Worm (Caenorhabditis elegans) whole organism, early embryonic: Measurements from ENCODE around the gene klc-1.
A peak's percentile ranks its signal among the peaks of the same experiment; 100 is the strongest.

Experiments
- B0310.2 ChIP-seq: sonication (generic microtip); optimal IDR thresholded peaks from 2 replicates; lab custom pipeline; 2016; ENCODE audit warnings: mild to moderate bottlenecking, missing genetic modification characterization, missing compliant biosample characterization
- F13C5.2 ChIP-seq: sonication (generic microtip); optimal IDR thresholded peaks from 2 replicates; lab custom pipeline; 2017; ENCODE audit warnings: mild to moderate bottlenecking, missing genetic modification characterization, inconsistent platforms, missing compliant biosample characterization
- aly-1 ChIP-seq: sonication (generic microtip); optimal IDR thresholded peaks from 2 replicates; lab custom pipeline; 2016; ENCODE audit warnings: missing genetic modification characterization, missing compliant biosample characterization
- ama-1 ChIP-seq: fragments of 150-350 bp; optimal IDR thresholded peaks from 2 replicates; lab custom pipeline; 2014
- ceh-13 ChIP-seq: fragments of 200-800 bp; sonication (Bioruptor generic); optimal IDR thresholded peaks from 2 replicates; lab custom pipeline; 2018; ENCODE audit warnings: mild to moderate bottlenecking, missing genetic modification characterization, missing compliant biosample characterization
- ceh-36 ChIP-seq: sonication (generic microtip); optimal IDR thresholded peaks from 2 replicates; lab custom pipeline; 2016; ENCODE audit warnings: missing genetic modification characterization, inconsistent platforms, missing compliant biosample characterization
- ets-7 ChIP-seq: sonication (generic microtip); optimal IDR thresholded peaks from 2 replicates; lab custom pipeline; 2016; ENCODE audit warnings: missing genotype, missing genetic modification characterization, missing compliant biosample characterization
- flt-1 ChIP-seq: fragments of 200-800 bp; sonication (Bioruptor generic); IDR thresholded peaks from 2 replicates; pipeline ENCODE4 v1.3.6; 2022; ENCODE audit warnings: missing genetic modification characterization, missing compliant biosample characterization
- hmbx-1 ChIP-seq: sonication (generic microtip); optimal IDR thresholded peaks from 2 replicates; lab custom pipeline; 2016; ENCODE audit warnings: mild to moderate bottlenecking, missing genetic modification characterization, missing compliant biosample characterization
- hmg-4 ChIP-seq: fragments of 200-800 bp; sonication (Bioruptor generic); optimal IDR thresholded peaks from 2 replicates; lab custom pipeline; 2018; ENCODE audit warnings: mild to moderate bottlenecking, missing genetic modification characterization, missing compliant biosample characterization
- hnd-1 ChIP-seq: sonication (generic microtip); optimal IDR thresholded peaks from 2 replicates; lab custom pipeline; 2016; ENCODE audit warnings: missing genetic modification characterization, missing compliant biosample characterization
- pes-1 ChIP-seq: fragments of 200-800 bp; sonication (Bioruptor generic); IDR thresholded peaks from 2 replicates; pipeline ENCODE4 v1.3.6; 2022; ENCODE audit warnings: missing genetic modification reagents, missing genetic modification characterization, missing compliant biosample characterization
- scrt-1 ChIP-seq: fragments of 200-800 bp; sonication (Bioruptor generic); IDR thresholded peaks from 2 replicates; pipeline ENCODE4 v1.3.6; 2022; ENCODE audit warnings: missing genetic modification characterization, missing compliant biosample characterization
- sea-1 ChIP-seq: fragments of 200-800 bp; sonication (Bioruptor generic); conservative IDR thresholded peaks from 2 replicates; pipeline ENCODE4 v1.3.6; 2022; ENCODE audit warnings: missing genetic modification characterization, missing compliant biosample characterization
- tbx-11 ChIP-seq: fragments of 200-800 bp; sonication (Bioruptor generic); IDR thresholded peaks from 2 replicates; pipeline ENCODE4 v1.3.6; 2022; ENCODE audit warnings: missing genetic modification characterization, missing compliant biosample characterization
- tbx-37 ChIP-seq: fragments of 200-800 bp; sonication (Bioruptor generic); conservative IDR thresholded peaks from 2 replicates; pipeline ENCODE4 v1.3.6; 2022; ENCODE audit warnings: missing genetic modification reagents, missing genetic modification characterization, missing compliant biosample characterization
- tra-4 ChIP-seq: sonication (generic microtip); optimal IDR thresholded peaks from 2 replicates; lab custom pipeline; 2017; ENCODE audit warnings: missing genetic modification characterization, missing compliant biosample characterization

The klc-1 gene

DNA sequence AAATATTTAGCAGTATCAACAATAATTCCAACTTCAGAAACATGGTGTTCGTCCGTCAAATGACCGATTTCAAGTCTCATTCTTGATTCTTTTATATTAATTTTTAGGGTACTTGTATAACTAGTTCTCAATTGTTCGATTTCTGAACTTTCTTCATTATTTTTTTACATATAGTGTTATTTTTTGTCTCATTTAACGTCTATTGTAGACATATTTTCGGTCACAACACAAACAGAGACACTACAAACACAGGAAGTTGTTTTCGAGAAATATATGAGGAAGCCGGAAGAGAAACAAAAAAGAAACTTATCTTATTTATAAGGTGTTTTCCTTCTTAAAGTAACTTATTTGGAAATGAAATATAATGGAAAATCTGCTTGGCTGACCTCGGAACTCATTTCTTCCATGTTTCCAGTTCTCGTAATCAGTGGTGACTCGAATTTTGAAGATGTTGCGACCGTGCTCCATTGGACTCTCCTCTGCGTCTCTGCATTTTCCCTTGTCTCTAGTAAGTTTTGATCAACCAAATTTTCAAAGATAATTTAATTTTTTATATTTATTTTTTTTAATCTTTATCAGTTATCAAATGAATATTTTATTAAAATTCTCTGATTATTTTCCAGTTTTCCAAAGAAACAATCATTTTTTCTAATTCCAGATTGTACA, 29.8 kb upstream of the klc-1 start, which contains the start of the genes F36H1.12 and lin-3:
Gene F36H1.12 (minus strand): TSS at position 51 of the 666 bp plus-strand sequence.
Gene lin-3 (plus strand): TSS at position 657 of the 666 bp plus-strand sequence.
- TF ChIP-seq ama-1 (lab: Kevin White, UChicago) (no peak), scrt-1 (GFP tag; lab: Robert Waterston, UW) (no peak), ceh-36 (tag; lab: Kevin White, UChicago) (no peak), sea-1 (no peak), B0310.2 (tag; lab: Kevin White, UChicago) (no peak), F13C5.2 (tag; lab: Kevin White, UChicago) (no peak), tbx-11 (GFP tag; lab: Robert Waterston, UW) (no peak), ceh-13 (GFP tag; lab: Kevin White, UChicago) (no peak), hnd-1 (tag; lab: Kevin White, UChicago) (no peak), tra-4 (tag; lab: Kevin White, UChicago) (no peak)

ce11 chrIV:11062984-11063613, 20.4 kb upstream of the klc-1 start:
- TF ChIP-seq ets-7 = no peak
- no peak for TF ChIP-seq flt-1 (GFP tag; lab: Robert Waterston, UW)
- no peak for TF ChIP-seq ceh-36 (tag; lab: Kevin White, UChicago)
- TF ChIP-seq ceh-13 (GFP tag; lab: Kevin White, UChicago) = no peak
- TF ChIP-seq F13C5.2 (tag; lab: Kevin White, UChicago) = no peak
- no peak for TF ChIP-seq hnd-1 (tag; lab: Kevin White, UChicago)
- no peak for TF ChIP-seq hmbx-1 (tag; lab: Kevin White, UChicago)
- TF ChIP-seq hmg-4 (GFP tag; lab: Kevin White, UChicago) = no peak
- no peak for TF ChIP-seq tbx-11 (GFP tag; lab: Robert Waterston, UW)
- no peak for TF ChIP-seq tbx-37
- no peak for TF ChIP-seq B0310.2 (tag; lab: Kevin White, UChicago)

DNA sequence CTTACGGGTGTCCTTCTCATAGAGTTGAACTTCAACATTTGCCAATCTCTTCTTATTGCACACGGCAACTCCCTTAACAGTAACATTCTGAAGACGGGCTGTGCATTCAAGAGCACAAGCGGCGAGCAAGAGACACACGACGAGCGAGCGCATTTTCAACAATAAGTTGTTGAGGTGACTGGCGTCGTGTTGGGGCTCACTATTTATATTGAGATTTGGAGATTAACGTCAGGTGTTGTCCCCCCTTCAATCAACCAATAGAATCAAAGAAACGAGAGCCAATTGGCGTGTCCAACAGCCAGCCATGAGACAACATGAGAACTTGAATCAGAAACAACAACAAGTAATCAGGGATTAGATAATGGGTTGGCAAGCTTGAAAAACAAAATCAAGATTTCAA, 19.6 kb upstream of the klc-1 start, which contains the start of gene ttr-16:
Gene ttr-16 (minus strand): TSS at position 176 of the 400 bp plus-strand sequence.
- TF ChIP-seq hmbx-1 (tag; lab: Kevin White, UChicago) (no peak), tbx-37 (no peak), tbx-11 (GFP tag; lab: Robert Waterston, UW) (no peak), sea-1 (no peak), aly-1 (tag; lab: Kevin White, UChicago) (no peak), scrt-1 (GFP tag; lab: Robert Waterston, UW) (no peak), pes-1 (GFP tag; lab: Robert Waterston, UW) (no peak), hmg-4 (GFP tag; lab: Kevin White, UChicago) (no peak), ceh-13 (GFP tag; lab: Kevin White, UChicago) (no peak), B0310.2 (tag; lab: Kevin White, UChicago) (no peak), hnd-1 (tag; lab: Kevin White, UChicago) (no peak), tra-4 (tag; lab: Kevin White, UChicago) (no peak), ama-1 (lab: Kevin White, UChicago) (no peak), F13C5.2 (tag; lab: Kevin White, UChicago) (no peak)

DNA sequence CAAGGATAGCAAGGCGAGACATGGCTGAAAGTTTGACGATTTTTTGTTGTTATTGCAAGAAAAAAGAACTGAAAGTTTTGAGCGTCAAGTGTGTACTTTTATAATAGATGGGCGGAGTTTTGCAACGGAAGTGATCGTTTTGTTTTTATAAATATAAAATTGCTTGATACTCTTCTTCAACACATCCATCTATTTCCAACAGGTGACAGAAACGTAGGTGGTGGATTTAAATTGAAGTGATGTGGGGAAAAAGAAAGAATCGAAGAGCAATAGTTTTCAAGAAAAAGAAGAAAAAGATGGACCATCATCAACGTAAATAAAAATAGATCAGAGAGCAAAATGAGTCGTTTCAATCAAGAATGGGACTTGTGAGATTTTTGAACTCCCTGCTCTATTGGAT, 16.5 kb upstream of the klc-1 start, which contains the start of gene ttr-17:
Gene ttr-17 (minus strand): TSS at position 24 of the 400 bp plus-strand sequence.
- no peak for TF ChIP-seq flt-1 (GFP tag; lab: Robert Waterston, UW)
- TF ChIP-seq tbx-37 = no peak
- no peak for TF ChIP-seq ama-1 (lab: Kevin White, UChicago)
- TF ChIP-seq tbx-11 (GFP tag; lab: Robert Waterston, UW) = no peak
- TF ChIP-seq pes-1 (GFP tag; lab: Robert Waterston, UW) = no peak
- no peak for TF ChIP-seq F13C5.2 (tag; lab: Kevin White, UChicago)
- TF ChIP-seq hmbx-1 (tag; lab: Kevin White, UChicago) = no peak
- TF ChIP-seq ceh-36 (tag; lab: Kevin White, UChicago) = no peak
- TF ChIP-seq B0310.2 (tag; lab: Kevin White, UChicago) = no peak
- TF ChIP-seq ceh-13 (GFP tag; lab: Kevin White, UChicago) = no peak
- TF ChIP-seq ets-7 = no peak
- TF ChIP-seq scrt-1 (GFP tag; lab: Robert Waterston, UW) = no peak
- no peak for TF ChIP-seq sea-1

DNA sequence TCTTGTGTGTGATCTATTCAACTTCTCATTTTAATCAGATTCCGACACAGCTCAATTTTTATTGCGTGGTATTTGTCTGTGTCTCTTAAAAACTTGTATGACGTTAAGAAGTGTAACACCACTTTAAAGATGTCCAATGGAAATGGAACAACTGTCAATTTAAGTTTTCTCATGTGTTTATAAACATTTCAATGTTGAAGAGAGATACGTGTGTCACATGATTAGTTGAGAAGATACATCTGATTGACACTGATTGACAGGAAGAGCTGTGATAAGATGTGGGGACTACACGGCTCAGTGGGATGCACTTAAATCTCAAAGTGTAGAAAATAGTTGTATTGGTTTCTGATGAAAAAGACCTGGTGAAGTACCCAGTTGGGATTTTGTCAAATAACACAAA, 15.2 kb upstream of the klc-1 start:
- TF ChIP-seq pes-1 (GFP tag; lab: Robert Waterston, UW) (no peak), flt-1 (GFP tag; lab: Robert Waterston, UW) (no peak)

- TF ChIP-seq hnd-1 (tag; lab: Kevin White, UChicago) = peak; percentile 29
Measured at ce11 chrIV:11070895-11071294, 12.6 kb upstream of the klc-1 start.

ce11 chrIV:11078482-11078881, 5.1 kb upstream of the klc-1 start, which contains the start of gene Y5F2A.4:
Gene Y5F2A.4, minus strand, starts transcription at chrIV:11078582.
- TF ChIP-seq hmg-4 (GFP tag; lab: Kevin White, UChicago) (no peak), B0310.2 (tag; lab: Kevin White, UChicago) (no peak), tbx-37 (no peak), aly-1 (tag; lab: Kevin White, UChicago) (no peak)
